Fruit fly (Drosophila melanogaster): ENCODE data around the gene CG31659.

DNA sequence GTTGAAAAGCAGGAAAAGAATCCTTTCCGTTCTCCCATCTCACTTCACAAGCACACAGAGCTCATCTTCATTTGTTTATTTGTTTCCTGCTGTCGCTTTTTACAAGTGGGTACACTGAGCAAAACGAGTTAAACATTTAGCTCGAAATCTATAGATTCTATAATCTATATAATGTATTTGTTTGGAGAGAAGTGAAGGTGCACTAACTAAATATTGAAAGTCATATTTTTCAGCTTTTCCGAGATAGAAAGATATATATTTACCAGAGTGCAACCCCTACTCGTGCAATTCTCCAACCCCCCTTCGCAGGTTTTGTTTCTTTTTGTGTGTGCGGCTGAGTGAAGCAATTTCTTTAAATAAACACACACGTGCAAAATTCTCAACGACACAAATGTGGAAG, 28.2 kb upstream of the CG31659 start:
- TF ChIP-seq psq (optimal IDR thresholded peaks at IDR 0.05) (no peak), h (optimal IDR thresholded peaks at IDR 0.05) (no peak), insv (optimal IDR thresholded peaks at IDR 0.05) (no peak), ttk (optimal IDR thresholded peaks at IDR 0.05) (no peak), Myc (optimal IDR thresholded peaks at IDR 0.05) (no peak), Sin3A (optimal IDR thresholded peaks at IDR 0.05) (no peak)
